Fruit fly (Drosophila melanogaster) whole organism, embryonic: Measurements from ENCODE around the gene Cp110.
A peak's percentile ranks its signal among the peaks of the same experiment; 100 is the strongest.

Source experiments
- Adf1 ChIP-seq: fragments of 200-800 bp; sonication (Bioruptor generic); IDR thresholded peaks from 2 replicates; pipeline ENCODE4 v1.3.6; 2022; ENCODE audit warnings: missing biosample characterization, missing genetic modification characterization
- Blimp-1 ChIP-seq: fragments of 200-800 bp; sonication (Bioruptor generic); optimal IDR thresholded peaks from 3 replicates; lab custom pipeline; 2018; ENCODE audit warnings: missing biosample characterization, missing genetic modification characterization, mild to moderate bottlenecking, moderate library complexity, missing genetic modification reagents
- CG10321 ChIP-seq: fragments of 200-800 bp; sonication (Bioruptor generic); IDR thresholded peaks from 2 replicates; pipeline ENCODE4 v1.3.6; 2022; ENCODE audit warnings: missing biosample characterization, missing genetic modification characterization
- CG12236 ChIP-seq: fragments of 200-800 bp; sonication (Bioruptor generic); optimal IDR thresholded peaks from 2 replicates; lab custom pipeline; 2016; ENCODE audit warnings: missing biosample characterization, missing genetic modification characterization
- CG13287 ChIP-seq: fragments of 200-800 bp; sonication (Bioruptor generic); IDR thresholded peaks from 2 replicates; pipeline ENCODE4 v1.3.6; 2022; ENCODE audit warnings: missing biosample characterization, missing genetic modification characterization; ENCODE audit not compliant: partially characterized antibody
- CG13624 ChIP-seq: fragments of 200-800 bp; sonication (Bioruptor generic); optimal IDR thresholded peaks from 2 replicates; lab custom pipeline; 2016; ENCODE audit warnings: missing biosample characterization, missing genetic modification characterization
- CG1529 ChIP-seq: fragments of 200-800 bp; sonication (Bioruptor generic); optimal IDR thresholded peaks from 3 replicates; lab custom pipeline; 2018; ENCODE audit warnings: missing biosample characterization, missing genetic modification characterization
- CG15601 ChIP-seq: fragments of 200-800 bp; sonication (Bioruptor generic); optimal IDR thresholded peaks from 3 replicates; lab custom pipeline; 2019; ENCODE audit warnings: missing biosample characterization, mild to moderate bottlenecking, missing genetic modification characterization, moderate library complexity
- CG18619 ChIP-seq: fragments of 200-800 bp; sonication (Bioruptor generic); optimal IDR thresholded peaks from 3 replicates; lab custom pipeline; 2017; ENCODE audit warnings: missing biosample characterization, mild to moderate bottlenecking, missing genetic modification characterization
- CG2889 ChIP-seq: fragments of 200-800 bp; sonication (Bioruptor generic); IDR thresholded peaks from 3 replicates; pipeline ENCODE4 v1.3.6; 2022; ENCODE audit warnings: missing biosample characterization, missing genetic modification characterization
- CG3407 ChIP-seq: fragments of 200-800 bp; sonication (Bioruptor generic); optimal IDR thresholded peaks from 2 replicates; lab custom pipeline; 2018; ENCODE audit warnings: missing biosample characterization, mild to moderate bottlenecking, missing genetic modification characterization
- CG34376 ChIP-seq: fragments of 200-800 bp; sonication (Bioruptor generic); optimal IDR thresholded peaks from 2 replicates; lab custom pipeline; 2018; ENCODE audit warnings: missing biosample characterization, mild to moderate bottlenecking, missing genetic modification characterization
- CG34422 ChIP-seq: fragments of 200-800 bp; sonication (Bioruptor generic); IDR thresholded peaks from 3 replicates; pipeline ENCODE4 v1.3.6; 2022; ENCODE audit warnings: missing biosample characterization, missing genetic modification characterization
- CG4360 ChIP-seq: fragments of 200-800 bp; sonication (Bioruptor generic); IDR thresholded peaks from 2 replicates; pipeline ENCODE4 v1.3.6; 2022; ENCODE audit warnings: missing biosample characterization, missing genetic modification characterization
- CG4617 ChIP-seq: fragments of 200-800 bp; sonication (Bioruptor generic); optimal IDR thresholded peaks from 3 replicates; lab custom pipeline; 2016; ENCODE audit warnings: missing biosample characterization, missing genetic modification characterization, borderline replicate concordance
- CG4707 ChIP-seq: fragments of 200-800 bp; sonication (Bioruptor generic); optimal IDR thresholded peaks from 2 replicates; lab custom pipeline; 2018; ENCODE audit warnings: missing biosample characterization, mild to moderate bottlenecking, missing genetic modification characterization, moderate library complexity
- CG6175 ChIP-seq: fragments of 200-800 bp; sonication (Bioruptor generic); IDR thresholded peaks from 3 replicates; pipeline ENCODE4 v1.3.6; 2022; ENCODE audit warnings: missing biosample characterization, missing genetic modification characterization
- CG8388 ChIP-seq: fragments of 200-800 bp; sonication (Bioruptor generic); optimal IDR thresholded peaks from 2 replicates; lab custom pipeline; 2019; ENCODE audit warnings: missing biosample characterization, mild to moderate bottlenecking, missing genetic modification characterization, moderate library complexity
- CG8765 ChIP-seq: fragments of 200-800 bp; sonication (Bioruptor generic); IDR thresholded peaks from 2 replicates; pipeline ENCODE4 v1.3.6; 2022; ENCODE audit warnings: missing biosample characterization, missing genetic modification characterization
- CG9437 ChIP-seq: fragments of 200-800 bp; sonication (Bioruptor generic); optimal IDR thresholded peaks from 2 replicates; lab custom pipeline; 2018; ENCODE audit warnings: missing biosample characterization, mild to moderate bottlenecking, missing genetic modification characterization
- CG9609 ChIP-seq: fragments of 200-800 bp; sonication (Bioruptor generic); optimal IDR thresholded peaks from 3 replicates; lab custom pipeline; 2016; ENCODE audit warnings: missing biosample characterization, missing genetic modification characterization
- Dip3 ChIP-seq: fragments of 200-800 bp; sonication (Bioruptor generic); optimal IDR thresholded peaks from 3 replicates; lab custom pipeline; 2016; ENCODE audit warnings: missing biosample characterization, missing genetic modification characterization
- Drgx ChIP-seq: fragments of 200-800 bp; sonication (Bioruptor generic); IDR thresholded peaks from 2 replicates; pipeline ENCODE4 v1.3.6; 2022; ENCODE audit warnings: missing biosample characterization, missing genetic modification characterization
- Ets65A ChIP-seq: fragments of 200-800 bp; sonication (Bioruptor generic); peaks from one replicate; lab custom pipeline; 2016; ENCODE audit warnings: missing biosample characterization, missing genetic modification characterization
- Fer2 ChIP-seq: fragments of 200-800 bp; sonication (Bioruptor generic); optimal IDR thresholded peaks from 2 replicates; lab custom pipeline; 2018; ENCODE audit warnings: missing biosample characterization, mild to moderate bottlenecking, missing genetic modification characterization, moderate library complexity
- Kr ChIP-seq: fragments of 200-800 bp; sonication (Bioruptor generic); optimal IDR thresholded peaks from 2 replicates; lab custom pipeline; 2017; ENCODE audit warnings: missing biosample characterization, mild to moderate bottlenecking, missing genetic modification characterization
- MESR4 ChIP-seq: fragments of 200-800 bp; sonication (Bioruptor generic); optimal IDR thresholded peaks from 2 replicates; lab custom pipeline; 2018; ENCODE audit warnings: missing biosample characterization, mild to moderate bottlenecking, missing genetic modification characterization, moderate library complexity
- Med ChIP-seq: fragments of 200-800 bp; sonication (Bioruptor generic); peaks from one replicate; lab custom pipeline; 2016; ENCODE audit warnings: missing biosample characterization, missing genetic modification characterization, mild to moderate bottlenecking, inconsistent platforms, moderate library complexity
- Mes4 ChIP-seq: fragments of 200-800 bp; sonication (Bioruptor generic); optimal IDR thresholded peaks from 2 replicates; lab custom pipeline; 2016; ENCODE audit warnings: missing biosample characterization, missing genetic modification characterization
- NC2α ChIP-seq: fragments of 200-800 bp; sonication (Bioruptor generic); optimal IDR thresholded peaks from 2 replicates; lab custom pipeline; 2016; ENCODE audit warnings: missing biosample characterization, missing genetic modification characterization
- Ravus ChIP-seq: fragments of 200-800 bp; sonication (Bioruptor generic); IDR thresholded peaks from 2 replicates; pipeline ENCODE4 v1.3.6; 2022; ENCODE audit warnings: missing biosample characterization, missing genetic modification characterization
- Side ChIP-seq: fragments of 200-800 bp; sonication (Bioruptor generic); optimal IDR thresholded peaks from 2 replicates; lab custom pipeline; 2016; ENCODE audit warnings: missing biosample characterization, missing genetic modification characterization
- Trl ChIP-seq, 3 experiments: fragments of >200 bp in 2 of 3; fragments of 200-800 bp in 1 of 3; sonication (Bioruptor generic) in 1 of 3; optimal IDR thresholded peaks; 2 replicates in 1 of 3; 3 replicates in 2 of 3; lab custom pipeline; 2016 to 2017; ENCODE audit warnings: missing biosample characterization in 1 of 3, missing genetic modification characterization in 1 of 3
- Xrp1 ChIP-seq: fragments of 200-800 bp; sonication (Bioruptor generic); IDR thresholded peaks from 2 replicates; pipeline ENCODE4 v1.3.6; 2022; ENCODE audit warnings: missing biosample characterization, missing genetic modification characterization
- ab ChIP-seq: fragments of 200-800 bp; sonication (Bioruptor generic); optimal IDR thresholded peaks from 2 replicates; lab custom pipeline; 2016; ENCODE audit warnings: missing biosample characterization, missing genetic modification characterization
- aop ChIP-seq: fragments of 200-800 bp; sonication (Bioruptor generic); IDR thresholded peaks from 2 replicates; pipeline ENCODE4 v1.3.6; 2022; ENCODE audit warnings: missing biosample characterization, missing genetic modification characterization
- ase ChIP-seq: fragments of 200-800 bp; sonication (Bioruptor generic); IDR thresholded peaks from 3 replicates; pipeline ENCODE4 v1.3.6; 2022; ENCODE audit warnings: missing biosample characterization, missing genetic modification characterization
- bbx ChIP-seq: fragments of 200-800 bp; sonication (Bioruptor generic); IDR thresholded peaks from 2 replicates; pipeline ENCODE4 v1.3.6; 2022; ENCODE audit warnings: missing biosample characterization, missing genetic modification characterization; ENCODE audit not compliant: partially characterized antibody
- dpn ChIP-seq, 2 experiments: fragments of 200-800 bp; sonication (Bioruptor generic); optimal IDR thresholded peaks; 3 replicates each; lab custom pipeline; 2016; ENCODE audit warnings: missing biosample characterization in 2 of 2, missing genetic modification characterization in 2 of 2
- gro ChIP-seq: fragments of 200-800 bp; sonication (Bioruptor generic); optimal IDR thresholded peaks from 2 replicates; lab custom pipeline; 2016; ENCODE audit warnings: missing biosample characterization, missing genetic modification characterization
- hth ChIP-seq: fragments of >200 bp; optimal IDR thresholded peaks from 2 replicates; lab custom pipeline; 2017; ENCODE audit warnings: inconsistent platforms
- knrl ChIP-seq: fragments of 200-800 bp; sonication (Bioruptor generic); IDR thresholded peaks from 3 replicates; pipeline ENCODE4 v1.3.6; 2022; ENCODE audit warnings: missing biosample characterization, missing genetic modification characterization; ENCODE audit not compliant: partially characterized antibody
- lab ChIP-seq: fragments of 200-800 bp; sonication (Bioruptor generic); optimal IDR thresholded peaks from 3 replicates; lab custom pipeline; 2017; ENCODE audit warnings: missing biosample characterization, missing genetic modification characterization, mild to moderate bottlenecking, moderate library complexity, missing genetic modification reagents
- odd ChIP-seq: fragments of 200-800 bp; sonication (Bioruptor generic); optimal IDR thresholded peaks from 2 replicates; lab custom pipeline; 2017; ENCODE audit warnings: missing biosample characterization, mild to moderate bottlenecking, missing genetic modification characterization
- pita ChIP-seq: fragments of 200-800 bp; sonication (Bioruptor generic); optimal IDR thresholded peaks from 2 replicates; lab custom pipeline; 2017; ENCODE audit warnings: missing biosample characterization, mild to moderate bottlenecking, missing genetic modification characterization
- prd ChIP-seq, 3 experiments: fragments of >200 bp in 2 of 3; fragments of 200-800 bp in 1 of 3; sonication (Bioruptor generic) in 1 of 3; optimal IDR thresholded peaks in 2 of 3; IDR thresholded peaks in 1 of 3; 2 replicates in 2 of 3; 3 replicates in 1 of 3; pipeline versions ENCODE4 v1.3.6 to Lab custom; 2017 to 2022; ENCODE audit warnings: missing biosample characterization in 1 of 3, missing genetic modification characterization in 1 of 3
- run ChIP-seq: fragments of 200-800 bp; sonication (Bioruptor generic); optimal IDR thresholded peaks from 3 replicates; lab custom pipeline; 2018; ENCODE audit warnings: missing biosample characterization, mild to moderate bottlenecking, missing genetic modification characterization
- sqz ChIP-seq: fragments of 200-800 bp; sonication (Bioruptor generic); optimal IDR thresholded peaks from 3 replicates; lab custom pipeline; 2018; ENCODE audit warnings: missing biosample characterization, mild to moderate bottlenecking, missing genetic modification characterization
- sug ChIP-seq: fragments of 200-800 bp; optimal IDR thresholded peaks from 2 replicates; lab custom pipeline; 2019; ENCODE audit warnings: missing biosample characterization, mild to moderate bottlenecking, missing genetic modification characterization, moderate library complexity
- unc-4 ChIP-seq: fragments of 200-800 bp; sonication (Bioruptor generic); IDR thresholded peaks from 2 replicates; pipeline ENCODE4 v1.3.6; 2022; ENCODE audit warnings: missing biosample characterization, missing genetic modification characterization; ENCODE audit not compliant: partially characterized antibody

The Cp110 gene

DNA sequence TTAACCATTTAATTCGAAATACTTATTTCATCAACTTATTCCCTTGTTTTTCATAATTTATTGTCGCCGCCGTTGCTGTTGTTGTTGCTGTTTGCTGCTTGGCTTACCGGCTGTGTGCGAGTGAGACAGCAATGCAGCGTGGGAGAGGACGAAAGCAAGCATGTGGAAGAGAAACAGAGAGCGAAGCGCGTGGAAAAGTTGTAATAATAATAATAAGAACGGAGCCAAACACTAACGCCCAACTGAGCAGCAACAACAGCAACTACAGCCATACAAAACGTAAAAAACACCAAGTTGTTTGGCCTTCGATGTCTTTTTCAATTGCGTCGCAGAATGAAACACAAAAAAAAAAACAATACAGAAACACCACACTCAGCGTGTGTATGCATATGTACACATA lies 751 bp upstream of the Cp110 start (continued):
- TF ChIP-seq CG10321 (peak; percentile 64), Side (GFP tag; lab: Kevin White, UChicago) (no peak), knrl (no peak), Ets65A (GFP tag; lab: Kevin White, UChicago) (no peak), CG8388 (GFP tag; lab: Kevin White, UChicago) (no peak), lab (GFP tag; lab: Kevin White, UChicago) (no peak), Med (GFP tag; lab: Kevin White, UChicago) (peak; percentile 31), CG4707 (GFP tag; lab: Kevin White, UChicago) (no peak), run (tag; lab: Kevin White, UChicago) (no peak), Blimp-1 (GFP tag; lab: Kevin White, UChicago) (no peak), CG6175 (GFP tag; lab: Robert Waterston, UW) (no peak), Trl (optimal IDR thresholded peaks at IDR 0.05; lab: Kevin White, UChicago) (peak; percentile 40 to 49), Trl (GFP tag; optimal IDR thresholded peaks at IDR 0.05; lab: Kevin White, UChicago) (no peak), CG9609 (GFP tag; lab: Kevin White, UChicago) (no peak), pita (no peak), gro (no peak), Kr (GFP tag; lab: Kevin White, UChicago) (no peak), CG8765 (GFP tag; lab: Robert Waterston, UW) (no peak), dpn (GFP tag; optimal IDR thresholded peaks at IDR 0.05; lab: Kevin White, UChicago) (no peak), NC2α (GFP tag; lab: Kevin White, UChicago) (no peak), CG4617 (GFP tag; lab: Kevin White, UChicago) (no peak), CG3407 (no peak), unc-4 (GFP tag; lab: Robert Waterston, UW) (no peak), CG34422 (peak; percentile 32; the same call in 1 of the 3 replicates), sqz (GFP tag; lab: Kevin White, UChicago) (peak; percentile 34), ab (no peak), CG1529 (GFP tag; lab: Kevin White, UChicago) (no peak), bbx (GFP tag; lab: Robert Waterston, UW) (no peak), Dip3 (GFP tag; lab: Kevin White, UChicago) (no peak), Ravus (no peak), odd (GFP tag; lab: Kevin White, UChicago) (no peak), CG12236 (GFP tag; lab: Kevin White, UChicago) (no peak), ase (no peak), hth (no peak), Fer2 (tag; lab: Kevin White, UChicago) (no peak), Xrp1 (GFP tag; lab: Robert Waterston, UW) (no peak), aop (no peak), Drgx (GFP tag; lab: Robert Waterston, UW) (peak; percentile 28; the same call in 1 of the 2 replicates), CG18619 (GFP tag; lab: Kevin White, UChicago) (no peak), Adf1 (GFP tag; lab: Robert Waterston, UW) (no peak), CG2889 (GFP tag; lab: Robert Waterston, UW) (no peak), CG9437 (GFP tag; lab: Kevin White, UChicago) (no peak), prd (optimal IDR thresholded peaks at IDR 0.05; lab: Kevin White, UChicago) (no peak), prd (GFP tag; IDR thresholded peaks at IDR 0.05; lab: Robert Waterston, UW) (no peak), MESR4 (peak; percentile 0), CG4360 (GFP tag; lab: Robert Waterston, UW) (peak; percentile 90), CG34376 (GFP tag; lab: Kevin White, UChicago) (no peak), Mes4 (no peak), CG13287 (GFP tag; lab: Robert Waterston, UW) (peak; percentile 15; the same call in 1 of the 2 replicates), sug (peak; percentile 2), CG15601 (tag; lab: Kevin White, UChicago) (no peak), CG13624 (GFP tag; lab: Kevin White, UChicago) (peak; percentile 93)
